Fruit fly (Drosophila melanogaster): ENCODE data around the gene CG15286.

CG15286 gene

DNA sequence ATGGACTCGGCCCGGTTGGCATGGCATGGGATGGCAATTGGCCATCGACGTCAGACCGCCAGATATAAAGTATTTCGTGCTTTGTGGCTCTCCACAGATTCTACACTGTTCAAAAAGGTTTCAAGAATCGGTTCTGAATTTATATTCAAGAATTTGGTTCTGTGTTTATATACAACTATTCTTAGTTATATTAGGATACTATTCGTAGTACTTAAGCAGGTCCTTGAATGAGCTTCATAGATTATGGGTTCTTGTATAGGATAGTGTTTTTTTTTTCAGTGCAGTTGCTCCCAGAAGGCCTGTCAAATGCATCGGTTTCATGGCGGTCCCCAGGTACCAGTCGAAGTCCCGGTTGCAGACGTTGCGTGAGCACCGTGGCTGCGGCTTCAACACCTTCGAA lies 48.5 kb downstream of the CG15286 start:
- TF ChIP-seq CG14655 (GFP tag; optimal IDR thresholded peaks at IDR 0.05) (peak; percentile 94), CG10348 (GFP tag; IDR thresholded peaks at IDR 0.05) (no peak), Snoo (tag; optimal IDR thresholded peaks at IDR 0.05) (peak; percentile 92), CG9948 (tag; optimal IDR thresholded peaks at IDR 0.05) (peak; percentile 92), CG15710 (tag; optimal IDR thresholded peaks at IDR 0.05) (peak; percentile 92), CG8159 (tag; optimal IDR thresholded peaks at IDR 0.05) (peak; percentile 94), rn (GFP tag; IDR thresholded peaks at IDR 0.05) (peak; percentile 64), CG4496 (GFP tag; IDR thresholded peaks at IDR 0.05) (peak; percentile 88), CG13204 (GFP tag; optimal IDR thresholded peaks at IDR 0.05) (peak; percentile 87), EcR (GFP tag; optimal IDR thresholded peaks at IDR 0.05) (peak; percentile 9), CG12605 (GFP tag; IDR thresholded peaks at IDR 0.05) (peak; percentile 85), Pif1B (GFP tag; optimal IDR thresholded peaks at IDR 0.05) (peak; percentile 87), Ets98B (GFP tag; IDR thresholded peaks at IDR 0.05) (peak; percentile 81), Pif1A (GFP tag; optimal IDR thresholded peaks at IDR 0.05) (peak; percentile 93), gl (tag; optimal IDR thresholded peaks at IDR 0.05) (peak; percentile 82), CG17806 (tag; optimal IDR thresholded peaks at IDR 0.05) (peak; percentile 95), fd96Ca (GFP tag; IDR thresholded peaks at IDR 0.05) (peak; percentile 81), CG34367 (tag; optimal IDR thresholded peaks at IDR 0.05) (peak; percentile 91), CG8301 (tag; optimal IDR thresholded peaks at IDR 0.05) (peak; percentile 94), CG32121 (GFP tag; IDR thresholded peaks at IDR 0.05) (peak; percentile 67; the same call in 1 of the 2 replicates), D1 (tag; optimal IDR thresholded peaks at IDR 0.05) (peak; percentile 59)

DNA sequence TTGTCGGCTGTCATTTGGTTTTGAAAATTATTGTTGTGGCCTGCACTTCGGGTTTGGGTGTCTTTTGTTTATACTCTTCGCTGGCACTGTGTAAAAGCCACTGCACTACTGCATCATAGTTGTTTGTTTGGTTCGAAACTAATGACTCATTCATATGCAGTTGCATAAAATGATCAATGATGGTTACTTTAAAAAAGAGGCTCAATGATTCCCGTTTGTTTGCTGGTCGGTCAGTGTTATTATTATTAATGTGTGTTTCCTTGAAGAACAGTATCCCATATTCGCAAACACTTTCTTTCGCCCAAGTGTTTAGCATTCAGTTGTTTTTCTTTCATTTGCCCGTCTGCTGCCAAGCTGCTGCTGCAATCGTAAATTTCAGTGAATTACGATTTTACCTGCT lies 50.4 kb downstream of the CG15286 start:
- TF ChIP-seq Ets98B (GFP tag; IDR thresholded peaks at IDR 0.05) (no peak), fd96Ca (GFP tag; IDR thresholded peaks at IDR 0.05) (peak; percentile 55; the same call in 2 of the 3 replicates)
